Worm (Caenorhabditis elegans) whole organism, L1 larva: Measurements from ENCODE around the gene unc-16.

Source experiments
- C04F5.9 ChIP-seq: sonication (generic microtip); optimal IDR thresholded peaks from 2 replicates; lab custom pipeline; 2016; ENCODE audit warnings: missing genetic modification characterization, missing compliant biosample characterization
- C16A3.4 ChIP-seq: fragments of 150-350 bp; optimal IDR thresholded peaks from 2 replicates; lab custom pipeline; 2014; ENCODE audit warnings: missing biosample characterization, missing genetic modification characterization
- C34B4.2 ChIP-seq: sonication (generic microtip); optimal IDR thresholded peaks from 2 replicates; lab custom pipeline; 2017; ENCODE audit warnings: mild to moderate bottlenecking, missing genetic modification characterization, missing compliant biosample characterization
- F16B12.6 ChIP-seq: fragments of 150-350 bp; optimal IDR thresholded peaks from 2 replicates; lab custom pipeline; 2014; ENCODE audit warnings: missing biosample characterization, missing genetic modification characterization
- aly-2 ChIP-seq: fragments of 150-350 bp; optimal IDR thresholded peaks from 2 replicates; lab custom pipeline; 2014; ENCODE audit warnings: missing biosample characterization, missing genetic modification characterization
- blmp-1 ChIP-seq: fragments of 150-350 bp; optimal IDR thresholded peaks from 2 replicates; lab custom pipeline; 2014; ENCODE audit warnings: missing biosample characterization, missing genetic modification characterization
- ceh-63 ChIP-seq: fragments of 200-800 bp; sonication (Bioruptor generic); optimal IDR thresholded peaks from 2 replicates; lab custom pipeline; 2018; ENCODE audit warnings: mild to moderate bottlenecking, missing genetic modification characterization, missing compliant biosample characterization
- ceh-82 ChIP-seq, 3 experiments: fragments of 150-350 bp in 1 of 3; sonication (generic microtip) in 2 of 3; optimal IDR thresholded peaks; 2 replicates each; lab custom pipeline; 2014 to 2017; ENCODE audit warnings: missing biosample characterization in 3 of 3, missing genetic modification characterization in 3 of 3
- ceh-88 ChIP-seq: fragments of 200-800 bp; sonication (Bioruptor generic); IDR thresholded peaks from 2 replicates; pipeline ENCODE4 v1.3.6; 2022; ENCODE audit warnings: missing genetic modification characterization, missing compliant biosample characterization
- dsc-1 ChIP-seq: sonication (generic microtip); optimal IDR thresholded peaks from 2 replicates; lab custom pipeline; 2016; ENCODE audit warnings: mild to moderate bottlenecking, missing genetic modification characterization, missing compliant biosample characterization
- efl-1 ChIP-seq, 4 experiments: fragments of 150-350 bp; optimal IDR thresholded peaks in 3 of 4; peaks in 1 of 4; 1 replicate in 1 of 4; 2 replicates in 3 of 4; lab custom pipeline; 2014; ENCODE audit warnings: missing biosample characterization in 2 of 4, missing genetic modification characterization in 2 of 4, missing genetic modification reagents in 2 of 4
- efl-3 ChIP-seq: fragments of 200-800 bp; sonication (Bioruptor generic); optimal IDR thresholded peaks from 2 replicates; lab custom pipeline; 2018; ENCODE audit warnings: mild to moderate bottlenecking, missing genetic modification characterization, missing compliant biosample characterization
- egl-13 ChIP-seq: sonication (generic microtip); optimal IDR thresholded peaks from 2 replicates; lab custom pipeline; 2016; ENCODE audit warnings: missing genotype, missing genetic modification reagents, missing genetic modification characterization, missing compliant biosample characterization
- egl-27 ChIP-seq, 2 experiments: fragments of 150-350 bp in 1 of 2; sonication (generic microtip); optimal IDR thresholded peaks; 3 replicates each; lab custom pipeline; 2017 to 2018; ENCODE audit warnings: missing biosample characterization in 2 of 2, missing genetic modification characterization in 2 of 2, missing genetic modification reagents in 2 of 2
- elt-3 ChIP-seq, 6 experiments: fragments of 150-350 bp in 1 of 6; sonication (generic microtip); optimal IDR thresholded peaks; 2 replicates each; lab custom pipeline; 2017 to 2018; ENCODE audit warnings: missing biosample characterization in 6 of 6, missing genetic modification characterization in 6 of 6, inconsistent platforms in 1 of 6
- ets-5 ChIP-seq: fragments of 200-800 bp; sonication (Bioruptor generic); IDR thresholded peaks from 2 replicates; pipeline ENCODE4 v1.3.6; 2022; ENCODE audit warnings: missing genetic modification characterization, missing compliant biosample characterization
- fkh-4 ChIP-seq: sonication (generic microtip); optimal IDR thresholded peaks from 2 replicates; lab custom pipeline; 2016; ENCODE audit warnings: missing compliant biosample characterization, missing genetic modification characterization, borderline replicate concordance
- fkh-8 ChIP-seq: sonication (generic microtip); optimal IDR thresholded peaks from 2 replicates; lab custom pipeline; 2016; ENCODE audit warnings: mild to moderate bottlenecking, missing genetic modification characterization, missing compliant biosample characterization
- grh-1 ChIP-seq: fragments of 200-800 bp; sonication (Bioruptor generic); IDR thresholded peaks from 2 replicates; pipeline ENCODE4 v1.3.6; 2022; ENCODE audit warnings: missing genetic modification reagents, missing genetic modification characterization, missing compliant biosample characterization
- hlh-17 ChIP-seq: fragments of 200-800 bp; sonication (Bioruptor generic); optimal IDR thresholded peaks from 2 replicates; lab custom pipeline; 2018; ENCODE audit warnings: missing genetic modification characterization, mild to moderate bottlenecking, missing compliant biosample characterization, moderate library complexity, borderline replicate concordance
- hpl-2 ChIP-seq: fragments of 150-350 bp; optimal IDR thresholded peaks from 2 replicates; lab custom pipeline; 2014; ENCODE audit warnings: missing biosample characterization, missing genetic modification reagents, missing genetic modification characterization
- lin-14 ChIP-seq: fragments of 200-800 bp; sonication (Bioruptor generic); optimal IDR thresholded peaks from 2 replicates; lab custom pipeline; 2018; ENCODE audit warnings: mild to moderate bottlenecking, missing genetic modification characterization, moderate library complexity, missing compliant biosample characterization
- lin-15B ChIP-seq: fragments of 150-350 bp; sonication (generic microtip); optimal IDR thresholded peaks from 3 replicates; lab custom pipeline; 2014; ENCODE audit warnings: missing biosample characterization, missing genetic modification characterization
- lin-39 ChIP-seq: fragments of 150-350 bp; optimal IDR thresholded peaks from 2 replicates; lab custom pipeline; 2014; ENCODE audit warnings: missing biosample characterization, missing genetic modification reagents, missing genetic modification characterization
- lir-3 ChIP-seq: sonication (generic microtip); optimal IDR thresholded peaks from 2 replicates; lab custom pipeline; 2016; ENCODE audit warnings: mild to moderate bottlenecking, missing genetic modification characterization, moderate library complexity, missing compliant biosample characterization; ENCODE audit not compliant: poor library complexity
- lsy-2 ChIP-seq, 2 experiments: fragments of 150-350 bp; optimal IDR thresholded peaks; 2 replicates each; lab custom pipeline; 2014; ENCODE audit warnings: missing biosample characterization in 2 of 2, missing genetic modification characterization in 2 of 2
- mab-9 ChIP-seq: fragments of 200-800 bp; sonication (Bioruptor generic); IDR thresholded peaks from 2 replicates; pipeline ENCODE4 v1.3.6; 2022; ENCODE audit warnings: missing genetic modification reagents, missing genetic modification characterization, missing compliant biosample characterization
- mef-2 ChIP-seq: fragments of 150-350 bp; optimal IDR thresholded peaks from 2 replicates; lab custom pipeline; 2014; ENCODE audit warnings: missing biosample characterization, missing genetic modification characterization
- nhr-11 ChIP-seq: fragments of 150-350 bp; optimal IDR thresholded peaks from 2 replicates; lab custom pipeline; 2014; ENCODE audit warnings: missing biosample characterization, missing genetic modification characterization
- nhr-19 ChIP-seq: fragments of 200-800 bp; sonication (Bioruptor generic); conservative IDR thresholded peaks from 2 replicates; pipeline ENCODE4 v1.3.6; 2022; ENCODE audit warnings: missing genetic modification characterization, missing compliant biosample characterization
- nhr-237 ChIP-seq: fragments of 150-350 bp; optimal IDR thresholded peaks from 2 replicates; lab custom pipeline; 2014; ENCODE audit warnings: missing biosample characterization, missing genetic modification characterization
- nhr-47 ChIP-seq: sonication (generic microtip); optimal IDR thresholded peaks from 2 replicates; lab custom pipeline; 2016; ENCODE audit warnings: mild to moderate bottlenecking, missing genetic modification characterization, moderate library complexity, missing compliant biosample characterization
- nhr-71 ChIP-seq: sonication (generic microtip); optimal IDR thresholded peaks from 2 replicates; lab custom pipeline; 2016; ENCODE audit warnings: mild to moderate bottlenecking, missing genetic modification characterization, moderate library complexity, missing compliant biosample characterization
- nhr-76 ChIP-seq: sonication (generic microtip); optimal IDR thresholded peaks from 2 replicates; lab custom pipeline; 2017; ENCODE audit warnings: missing biosample characterization, missing genetic modification characterization
- nhr-84 ChIP-seq: sonication (generic microtip); optimal IDR thresholded peaks from 2 replicates; lab custom pipeline; 2017; ENCODE audit warnings: missing biosample characterization, missing genetic modification characterization
- nhr-85 ChIP-seq: sonication (generic microtip); peaks from one replicate; lab custom pipeline; 2016; ENCODE audit warnings: missing genetic modification characterization, inconsistent platforms, missing compliant biosample characterization
- nhr-90 ChIP-seq: sonication (generic microtip); optimal IDR thresholded peaks from 2 replicates; lab custom pipeline; 2016; ENCODE audit warnings: mild to moderate bottlenecking, missing genetic modification characterization, missing compliant biosample characterization; ENCODE audit not compliant: poor library complexity
- pqm-1 ChIP-seq: sonication (generic microtip); optimal IDR thresholded peaks from 3 replicates; lab custom pipeline; 2017; ENCODE audit warnings: missing biosample characterization, missing genetic modification characterization
- skn-1 ChIP-seq: fragments of 150-350 bp; optimal IDR thresholded peaks from 2 replicates; lab custom pipeline; 2014; ENCODE audit warnings: missing biosample characterization, missing genetic modification characterization
- snu-23 ChIP-seq: sonication (generic microtip); optimal IDR thresholded peaks from 2 replicates; lab custom pipeline; 2016; ENCODE audit warnings: missing genetic modification characterization, missing compliant biosample characterization
- sup-37 ChIP-seq: fragments of 200-800 bp; sonication (Bioruptor generic); optimal IDR thresholded peaks from 2 replicates; lab custom pipeline; 2018; ENCODE audit warnings: mild to moderate bottlenecking, missing genetic modification characterization, missing compliant biosample characterization
- swsn-7 ChIP-seq: sonication (generic microtip); optimal IDR thresholded peaks from 2 replicates; lab custom pipeline; 2016; ENCODE audit warnings: missing genetic modification characterization, missing compliant biosample characterization
- tbx-2 ChIP-seq: sonication (generic microtip); optimal IDR thresholded peaks from 2 replicates; lab custom pipeline; 2016; ENCODE audit warnings: missing genetic modification characterization, missing compliant biosample characterization
- tlp-1 ChIP-seq: fragments of 150-350 bp; optimal IDR thresholded peaks from 2 replicates; lab custom pipeline; 2014; ENCODE audit warnings: missing biosample characterization, missing genetic modification characterization
- unc-130 ChIP-seq: fragments of 150-350 bp; optimal IDR thresholded peaks from 2 replicates; lab custom pipeline; 2017; ENCODE audit warnings: missing biosample characterization, missing genetic modification characterization, inconsistent platforms
- unc-62 ChIP-seq: fragments of 150-350 bp; optimal IDR thresholded peaks from 2 replicates; lab custom pipeline; 2014; ENCODE audit warnings: missing biosample characterization, missing genetic modification reagents, missing genetic modification characterization
- zag-1 ChIP-seq: fragments of 150-350 bp; optimal IDR thresholded peaks from 2 replicates; lab custom pipeline; 2014; ENCODE audit warnings: missing biosample characterization, missing genetic modification characterization

unc-16 gene

ce11 chrIII:9500267-9500666, 45.8 kb upstream of the unc-16 start, which contains the start of gene sod-4 (continued):
- TF ChIP-seq hpl-2 (GFP tag; lab: Kevin White, UChicago), result no peak
- peak; percentile 22; the same call in 1 of the 2 replicates for TF ChIP-seq nhr-19 (GFP tag; lab: Robert Waterston, UW)
- TF ChIP-seq nhr-11, result no peak
- TF ChIP-seq lin-39 (tag; lab: Kevin White, UChicago), result no peak
- TF ChIP-seq zag-1, result no peak
- no peak for TF ChIP-seq C04F5.9 (tag; lab: Kevin White, UChicago)
- no peak for TF ChIP-seq efl-3
- no peak for TF ChIP-seq fkh-4 (tag; lab: Kevin White, UChicago)
- TF ChIP-seq C16A3.4, result no peak

ce11 chrIII:9501072-9501471, 45.0 kb upstream of the unc-16 start:
- TF ChIP-seq egl-27 (tag; optimal IDR thresholded peaks at IDR 0.05; lab: Kevin White, UChicago) (no peak), nhr-71 (tag; lab: Kevin White, UChicago) (peak; percentile 56), C34B4.2 (tag; lab: Kevin White, UChicago) (no peak), fkh-8 (peak; percentile 11), nhr-19 (GFP tag; lab: Robert Waterston, UW) (peak; percentile 8; the same call in 1 of the 2 replicates), lin-39 (tag; lab: Kevin White, UChicago) (peak; percentile 52), nhr-90 (tag; lab: Kevin White, UChicago) (no peak), swsn-7 (tag; lab: Kevin White, UChicago) (peak; percentile 16), grh-1 (GFP tag; lab: Robert Waterston, UW) (no peak), ets-5 (GFP tag; lab: Robert Waterston, UW) (no peak), mab-9 (GFP tag; lab: Robert Waterston, UW) (no peak), tbx-2 (tag; lab: Kevin White, UChicago) (no peak), lsy-2 (tag; optimal IDR thresholded peaks at IDR 0.05; lab: Kevin White, UChicago) (peak; percentile 31 to 35), lir-3 (tag; lab: Kevin White, UChicago) (no peak), lin-14 (GFP tag; lab: Kevin White, UChicago) (peak; percentile 59), nhr-85 (tag; lab: Kevin White, UChicago) (peak; percentile 38), blmp-1 (tag; lab: Kevin White, UChicago) (no peak), nhr-11 (no peak), C16A3.4 (no peak), tlp-1 (tag; lab: Kevin White, UChicago) (no peak), unc-62 (GFP tag; lab: Kevin White, UChicago) (no peak), nhr-237 (tag; lab: Kevin White, UChicago) (no peak), egl-13 (tag; lab: Kevin White, UChicago) (no peak), nhr-47 (tag; lab: Kevin White, UChicago) (peak; percentile 21)

ce11 chrIII:9502155-9502714, 43.8 kb upstream of the unc-16 start:
- TF ChIP-seq dsc-1 (no peak), aly-2 (no peak), tbx-2 (tag; lab: Kevin White, UChicago) (no peak), lin-15B (tag; lab: Kevin White, UChicago) (no peak), hlh-17 (no peak), snu-23 (GFP tag; lab: Kevin White, UChicago) (no peak), unc-130 (tag; lab: Kevin White, UChicago) (no peak), egl-13 (tag; lab: Kevin White, UChicago) (no peak), ceh-88 (GFP tag; lab: Robert Waterston, UW) (no peak), nhr-71 (tag; lab: Kevin White, UChicago) (peak; percentile 20), egl-27 (tag; optimal IDR thresholded peaks at IDR 0.05; lab: Kevin White, UChicago) (no peak), F16B12.6 (tag; lab: Kevin White, UChicago) (no peak), ceh-63 (GFP tag; lab: Kevin White, UChicago) (no peak), nhr-84 (tag; lab: Kevin White, UChicago) (no peak), grh-1 (GFP tag; lab: Robert Waterston, UW) (no peak), mef-2 (tag; lab: Kevin White, UChicago) (no peak), nhr-76 (tag; lab: Kevin White, UChicago) (no peak), nhr-237 (tag; lab: Kevin White, UChicago) (no peak), unc-62 (GFP tag; lab: Kevin White, UChicago) (no peak), skn-1 (tag; lab: Kevin White, UChicago) (peak; percentile 23), ceh-82 (tag; optimal IDR thresholded peaks at IDR 0.05; lab: Kevin White, UChicago) (no peak), sup-37 (GFP tag; lab: Kevin White, UChicago) (no peak), lsy-2 (tag; optimal IDR thresholded peaks at IDR 0.05; lab: Kevin White, UChicago) (peak in 1 of 2 experiments; percentile 32), pqm-1 (tag; lab: Kevin White, UChicago) (no peak), elt-3 (tag; optimal IDR thresholded peaks at IDR 0.05; lab: Kevin White, UChicago) (peak in 5 of 6 experiments; percentile 27 to 81 (median 76)), efl-1 (optimal IDR thresholded peaks at IDR 0.05; lab: Kevin White, UChicago) (no peak), efl-1 (GFP tag; optimal IDR thresholded peaks at IDR 0.05 in 1 of 2; lab: Kevin White, UChicago) (peak in 1 of 2 experiments; percentile 80), fkh-8 (no peak)
